Fruit fly (Drosophila melanogaster) whole organism, prepupa: ENCODE measurements around the gene sphinx1.
A peak's percentile ranks its signal among the peaks of the same experiment; 100 is the strongest.

ENCODE experiments used
- Blimp-1 ChIP-seq: fragments of 200-800 bp; sonication (Bioruptor generic); optimal IDR thresholded peaks from 3 replicates; lab custom pipeline; 2017; ENCODE audit warnings: missing biosample characterization, missing genetic modification characterization, mild to moderate bottlenecking, moderate library complexity, missing genetic modification reagents
- CG10631 ChIP-seq: fragments of 200-800 bp; sonication (Bioruptor generic); optimal IDR thresholded peaks from 2 replicates; lab custom pipeline; 2016; ENCODE audit warnings: missing biosample characterization, missing genetic modification characterization
- CG11294 ChIP-seq: fragments of 200-800 bp; sonication (Bioruptor generic); IDR thresholded peaks from 2 replicates; pipeline ENCODE4 v1.3.6; 2022; ENCODE audit warnings: missing biosample characterization, missing genetic modification characterization
- CG11762 ChIP-seq: fragments of 200-800 bp; sonication (Bioruptor generic); optimal IDR thresholded peaks from 3 replicates; lab custom pipeline; 2016; ENCODE audit warnings: missing biosample characterization, missing genetic modification characterization; ENCODE audit not compliant: insufficient read depth
- CG15336 ChIP-seq: fragments of 200-800 bp; sonication (Bioruptor generic); IDR thresholded peaks from 2 replicates; pipeline ENCODE4 v1.3.6; 2022; ENCODE audit warnings: missing biosample characterization, missing genetic modification characterization
- CG1621 ChIP-seq: fragments of 200-800 bp; sonication (Bioruptor generic); optimal IDR thresholded peaks from 3 replicates; lab custom pipeline; 2018; ENCODE audit warnings: missing biosample characterization, mild to moderate bottlenecking, missing genetic modification characterization
- CG16779 ChIP-seq: fragments of 200-800 bp; sonication (Bioruptor generic); optimal IDR thresholded peaks from 3 replicates; lab custom pipeline; 2017; ENCODE audit warnings: missing biosample characterization, mild to moderate bottlenecking, missing genetic modification characterization
- CG31627 ChIP-seq: fragments of 200-800 bp; sonication (Bioruptor generic); optimal IDR thresholded peaks from 3 replicates; lab custom pipeline; 2016; ENCODE audit warnings: missing biosample characterization, missing genetic modification characterization
- CG32006 ChIP-seq: fragments of 200-800 bp; sonication (Bioruptor generic); optimal IDR thresholded peaks from 3 replicates; lab custom pipeline; 2017; ENCODE audit warnings: missing biosample characterization, mild to moderate bottlenecking, missing genetic modification characterization
- CG6276 ChIP-seq: fragments of 200-800 bp; sonication (Bioruptor generic); optimal IDR thresholded peaks from 2 replicates; lab custom pipeline; 2017; ENCODE audit warnings: missing biosample characterization, mild to moderate bottlenecking, missing genetic modification characterization
- CG6854 ChIP-seq: fragments of 200-800 bp; sonication (Bioruptor generic); optimal IDR thresholded peaks from 2 replicates; lab custom pipeline; 2017; ENCODE audit warnings: missing biosample characterization, mild to moderate bottlenecking, missing genetic modification characterization
- CG7368 ChIP-seq: fragments of 200-800 bp; sonication (Bioruptor generic); optimal IDR thresholded peaks from 3 replicates; lab custom pipeline; 2016; ENCODE audit warnings: missing biosample characterization, missing genetic modification characterization
- CG8119 ChIP-seq: fragments of 200-800 bp; sonication (Bioruptor generic); IDR thresholded peaks from 3 replicates; pipeline ENCODE4 v1.3.6; 2022; ENCODE audit warnings: missing biosample characterization, missing genetic modification characterization
- CG8632 ChIP-seq: fragments of 200-800 bp; sonication (Bioruptor generic); optimal IDR thresholded peaks from 3 replicates; lab custom pipeline; 2016; ENCODE audit warnings: missing biosample characterization, missing genetic modification characterization
- Eip78C ChIP-seq: fragments of 200-800 bp; sonication (Bioruptor generic); peaks from one replicate; lab custom pipeline; 2016; ENCODE audit warnings: missing biosample characterization, missing genetic modification characterization
- Eip93F ChIP-seq: fragments of 200-800 bp; sonication (Bioruptor generic); optimal IDR thresholded peaks from 2 replicates; lab custom pipeline; 2016; ENCODE audit warnings: missing biosample characterization, mild to moderate bottlenecking, missing genetic modification characterization
- Ets21C ChIP-seq: fragments of 200-800 bp; sonication (Bioruptor generic); optimal IDR thresholded peaks from 3 replicates; lab custom pipeline; 2016; ENCODE audit warnings: missing biosample characterization, missing genetic modification characterization
- Gug ChIP-seq: fragments of 200-800 bp; sonication (Bioruptor generic); IDR thresholded peaks from 2 replicates; pipeline ENCODE4 v1.3.6; 2022; ENCODE audit warnings: missing biosample characterization, missing genetic modification characterization
- Hr38 ChIP-seq: sonication (Bioruptor generic); optimal IDR thresholded peaks from 2 replicates; lab custom pipeline; 2016; ENCODE audit warnings: missing biosample characterization, missing genetic modification characterization
- Hr39 ChIP-seq: fragments of 200-800 bp; sonication (Bioruptor generic); optimal IDR thresholded peaks from 2 replicates; lab custom pipeline; 2016; ENCODE audit warnings: missing biosample characterization, missing genetic modification characterization
- Lpt ChIP-seq: fragments of 200-800 bp; sonication (Bioruptor generic); optimal IDR thresholded peaks from 3 replicates; lab custom pipeline; 2016; ENCODE audit warnings: missing biosample characterization, missing genetic modification characterization
- Met ChIP-seq: fragments of 200-800 bp; sonication (Bioruptor generic); optimal IDR thresholded peaks from 3 replicates; lab custom pipeline; 2016; ENCODE audit warnings: missing biosample characterization, missing genetic modification characterization
- OdsH ChIP-seq: fragments of 200-800 bp; sonication (Bioruptor generic); optimal IDR thresholded peaks from 3 replicates; lab custom pipeline; 2016; ENCODE audit warnings: missing biosample characterization, missing genetic modification characterization
- Smox ChIP-seq: fragments of 200-800 bp; sonication (Bioruptor generic); optimal IDR thresholded peaks from 3 replicates; lab custom pipeline; 2016; ENCODE audit warnings: missing biosample characterization, missing genetic modification characterization
- Sox14 ChIP-seq: fragments of 200-800 bp; sonication (Bioruptor generic); optimal IDR thresholded peaks from 3 replicates; lab custom pipeline; 2016; ENCODE audit warnings: missing biosample characterization, missing genetic modification characterization
- achi ChIP-seq: fragments of 200-800 bp; sonication (Bioruptor generic); optimal IDR thresholded peaks from 3 replicates; lab custom pipeline; 2016; ENCODE audit warnings: missing biosample characterization, missing genetic modification characterization
- cyc ChIP-seq: fragments of 200-800 bp; sonication (Bioruptor generic); optimal IDR thresholded peaks from 3 replicates; lab custom pipeline; 2016; ENCODE audit warnings: missing biosample characterization, missing genetic modification characterization
- dac ChIP-seq: fragments of 200-800 bp; sonication (Bioruptor generic); optimal IDR thresholded peaks from 2 replicates; lab custom pipeline; 2017; ENCODE audit warnings: missing biosample characterization, mild to moderate bottlenecking, missing genetic modification characterization
- dsx ChIP-seq: fragments of 200-800 bp; optimal IDR thresholded peaks from 3 replicates; lab custom pipeline; 2019; ENCODE audit warnings: missing biosample characterization, mild to moderate bottlenecking, missing genetic modification characterization, moderate library complexity; ENCODE audit not compliant: poor library complexity, severe bottlenecking
- esn ChIP-seq: fragments of 200-800 bp; sonication (Bioruptor generic); optimal IDR thresholded peaks from 2 replicates; lab custom pipeline; 2016; ENCODE audit warnings: missing biosample characterization, mild to moderate bottlenecking, missing genetic modification characterization, moderate library complexity
- fd59A ChIP-seq: fragments of 200-800 bp; sonication (Bioruptor generic); optimal IDR thresholded peaks from 2 replicates; lab custom pipeline; 2017; ENCODE audit warnings: missing biosample characterization, mild to moderate bottlenecking, missing genetic modification characterization, missing genetic modification reagents
- fkh ChIP-seq: fragments of 200-800 bp; sonication (Bioruptor generic); optimal IDR thresholded peaks from 3 replicates; lab custom pipeline; 2017; ENCODE audit warnings: missing biosample characterization, mild to moderate bottlenecking, missing genetic modification characterization, moderate library complexity
- lz ChIP-seq: fragments of 200-800 bp; sonication (Bioruptor generic); optimal IDR thresholded peaks from 3 replicates; lab custom pipeline; 2016; ENCODE audit warnings: missing biosample characterization, missing genetic modification characterization
- net ChIP-seq: fragments of 200-800 bp; sonication (Bioruptor generic); optimal IDR thresholded peaks from 3 replicates; lab custom pipeline; 2016; ENCODE audit warnings: missing biosample characterization, missing genetic modification characterization
- salr ChIP-seq, 2 experiments: fragments of 200-800 bp; sonication (Bioruptor generic); optimal IDR thresholded peaks; 3 replicates each; lab custom pipeline; 2016 to 2018; ENCODE audit warnings: missing biosample characterization in 2 of 2, missing genetic modification characterization in 2 of 2, mild to moderate bottlenecking in 1 of 2
- spab ChIP-seq: fragments of 200-800 bp; sonication (Bioruptor generic); optimal IDR thresholded peaks from 2 replicates; lab custom pipeline; 2017; ENCODE audit warnings: missing biosample characterization, mild to moderate bottlenecking, missing genetic modification characterization, missing genetic modification reagents
- ss ChIP-seq, 2 experiments: fragments of 200-800 bp; sonication (Bioruptor generic); optimal IDR thresholded peaks; 2 replicates in 1 of 2; 3 replicates in 1 of 2; lab custom pipeline; 2017 to 2018; ENCODE audit warnings: mild to moderate bottlenecking in 2 of 2, missing biosample characterization in 2 of 2, missing genetic modification characterization in 2 of 2, moderate library complexity in 1 of 2
- svp ChIP-seq: fragments of 200-800 bp; sonication (Bioruptor generic); peaks from one replicate; lab custom pipeline; 2016; ENCODE audit warnings: missing biosample characterization, missing genetic modification characterization
- vri ChIP-seq: fragments of 200-800 bp; sonication (Bioruptor generic); optimal IDR thresholded peaks from 3 replicates; lab custom pipeline; 2016; ENCODE audit warnings: missing biosample characterization, mild to moderate bottlenecking, missing genetic modification characterization

The sphinx1 gene

DNA sequence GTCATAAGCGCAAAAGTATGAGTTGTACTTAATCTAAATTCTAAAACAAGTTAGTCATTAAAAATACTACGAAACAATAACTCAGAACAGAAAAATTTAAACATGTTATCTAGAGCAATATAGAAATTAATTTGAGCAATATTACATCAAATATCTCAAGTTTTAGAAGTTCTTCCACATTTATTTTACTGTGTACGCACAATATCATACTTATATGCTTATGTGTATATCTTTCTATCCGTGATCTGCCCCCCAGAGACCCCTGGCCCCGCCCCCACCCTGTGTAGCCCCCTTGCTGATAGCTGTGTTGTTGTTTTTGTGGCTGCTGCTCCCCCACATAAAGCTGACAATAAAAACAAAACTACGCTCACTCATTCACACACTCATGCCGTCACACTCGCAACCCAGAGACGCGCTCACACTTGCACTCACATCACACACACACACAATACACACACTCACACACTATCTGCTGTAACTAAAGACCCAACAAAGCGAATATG, 5.8 kb downstream of the sphinx1 start (continued):
- TF ChIP-seq CG11762 (GFP tag; lab: Kevin White, UChicago) (no peak), CG11294 (GFP tag; lab: Robert Waterston, UW) (peak; percentile 18; the same call in 1 of the 2 replicates), net (GFP tag; lab: Kevin White, UChicago) (peak; percentile 25), dac (GFP tag; lab: Kevin White, UChicago) (peak; percentile 24), CG6276 (GFP tag; lab: Kevin White, UChicago) (peak; percentile 2), Eip93F (no peak), dsx (GFP tag; lab: Kevin White, UChicago) (peak; percentile 33), CG32006 (GFP tag; lab: Kevin White, UChicago) (peak; percentile 53), esn (no peak), Met (GFP tag; lab: Kevin White, UChicago) (no peak), fkh (GFP tag; lab: Kevin White, UChicago) (peak; percentile 14), Ets21C (no peak), achi (no peak), CG8119 (peak; percentile 48; the same call in 2 of the 3 replicates), cyc (GFP tag; lab: Kevin White, UChicago) (no peak), Smox (no peak), ss (GFP tag; optimal IDR thresholded peaks at IDR 0.05; lab: Kevin White, UChicago) (peak; percentile 28 to 53), CG8632 (no peak), CG6854 (GFP tag; lab: Kevin White, UChicago) (no peak), salr (GFP tag; optimal IDR thresholded peaks at IDR 0.05; lab: Kevin White, UChicago) (peak; percentile 13 to 46), spab (peak; percentile 22), vri (GFP tag; lab: Kevin White, UChicago) (no peak), Lpt (peak; percentile 44), CG15336 (GFP tag; lab: Robert Waterston, UW) (no peak; the same call in none of the 2 replicates), Blimp-1 (GFP tag; lab: Kevin White, UChicago) (no peak), Sox14 (GFP tag; lab: Kevin White, UChicago) (peak; percentile 40), Hr38 (no peak), CG10631 (GFP tag; lab: Kevin White, UChicago) (peak; percentile 20), Hr39 (no peak), lz (GFP tag; lab: Kevin White, UChicago) (no peak), CG7368 (GFP tag; lab: Kevin White, UChicago) (no peak), CG31627 (GFP tag; lab: Kevin White, UChicago) (no peak), OdsH (peak; percentile 36), CG1621 (tag; lab: Kevin White, UChicago) (peak; percentile 25), Gug (peak; percentile 68), fd59A (GFP tag; lab: Kevin White, UChicago) (peak; percentile 27)

DNA sequence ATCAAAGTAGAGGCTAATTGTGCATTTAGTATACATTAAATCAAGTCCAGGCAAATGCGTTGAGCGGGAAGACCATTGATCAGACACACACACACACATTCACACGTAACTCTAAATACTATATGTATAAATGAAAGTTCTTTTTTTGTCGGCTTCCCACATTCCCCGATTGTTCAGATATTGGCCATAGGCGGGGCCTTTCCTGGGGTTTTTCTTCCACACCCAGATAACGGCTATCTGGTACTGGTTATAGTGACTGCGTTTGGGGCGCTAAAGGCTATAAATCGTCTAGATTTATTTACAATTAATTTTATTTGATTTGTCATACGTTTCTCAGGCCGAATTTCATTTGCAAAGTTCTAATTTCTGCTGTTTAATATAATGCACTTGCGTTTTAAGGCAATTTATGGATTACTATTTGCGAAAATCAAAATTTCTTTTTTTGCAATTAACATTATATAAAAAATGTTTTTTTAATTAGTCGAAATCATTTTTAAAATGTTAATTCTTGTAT, 6.3 kb downstream of the sphinx1 start:
- TF ChIP-seq CG11294 (GFP tag; lab: Robert Waterston, UW) (no peak), vri (GFP tag; lab: Kevin White, UChicago) (peak; percentile 2), CG16779 (no peak), Eip93F (no peak), Eip78C (GFP tag; lab: Kevin White, UChicago) (peak; percentile 70)
- TF ChIP-seq, all 60 proteins: peak for 2

DNA sequence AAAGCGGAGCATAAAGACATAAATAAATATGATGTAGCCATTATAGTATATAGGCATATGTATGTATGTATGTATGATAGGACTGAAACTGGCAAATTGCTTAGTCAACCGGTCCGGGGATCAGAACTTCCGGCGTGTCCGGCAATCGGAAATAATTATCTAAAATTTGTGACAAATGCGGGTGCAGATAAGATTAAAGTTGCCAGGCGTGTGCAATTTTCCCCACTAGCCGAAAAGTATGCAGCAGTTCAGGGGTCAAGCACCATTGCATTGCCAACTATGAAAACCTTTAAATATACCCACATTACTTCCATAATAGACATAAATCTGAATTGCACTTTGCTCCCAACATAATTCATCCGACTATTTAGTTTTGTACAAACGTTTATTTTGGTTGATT, 6.9 kb downstream of the sphinx1 start:
- TF ChIP-seq svp (GFP tag; lab: Kevin White, UChicago) (peak; percentile 19), CG11762 (GFP tag; lab: Kevin White, UChicago) (no peak)
